Fruit fly (Drosophila melanogaster): ENCODE measurements around the gene Trx2.
A peak's percentile ranks its signal among the peaks of the same experiment; 100 is the strongest.

Trx2 gene

DNA sequence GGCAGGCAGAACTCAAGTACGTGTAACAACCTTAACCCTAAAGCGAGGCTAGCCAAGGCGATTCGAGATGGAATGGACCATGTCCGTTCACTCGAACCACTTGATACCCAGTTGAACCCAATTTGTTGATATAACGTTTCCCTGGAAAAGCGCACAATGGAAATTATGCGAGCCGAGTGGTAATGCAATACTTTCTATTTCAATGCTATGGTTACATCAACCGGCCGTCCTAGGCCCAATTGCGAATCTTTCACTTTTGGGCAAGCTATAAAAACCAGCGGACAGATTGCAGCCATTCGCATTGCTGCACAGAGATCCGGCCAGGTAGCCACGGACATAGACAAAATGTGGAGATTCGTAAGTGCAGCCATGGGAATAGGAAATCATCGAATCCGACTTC is 43.3 kb downstream of the Trx2 start, which contains the start of gene CG33299:
Gene CG33299, plus strand, starts transcription at position 301 of the 400 bp plus-strand sequence.
- TF ChIP-seq pan (optimal IDR thresholded peaks at IDR 0.05) (no peak), Vsx2 (GFP tag; optimal IDR thresholded peaks at IDR 0.05; ENCODE audit: partially characterized antibody) (no peak), dl (GFP tag; optimal IDR thresholded peaks at IDR 0.05; ENCODE audit: insufficient read depth in 1 of 2, partially characterized antibody in 2 of 2) (no peak), foxo (GFP tag; optimal IDR thresholded peaks at IDR 0.05) (no peak), Rel (GFP tag; optimal IDR thresholded peaks at IDR 0.05) (no peak), Rel (tag; optimal IDR thresholded peaks at IDR 0.05) (no peak), Abd-B (GFP tag; optimal IDR thresholded peaks at IDR 0.05) (no peak), Dif (GFP tag; optimal IDR thresholded peaks at IDR 0.05; ENCODE audit: partially characterized antibody) (no peak), dsf (GFP tag; optimal IDR thresholded peaks at IDR 0.05; ENCODE audit: borderline replicate concordance) (no peak), sage (GFP tag; optimal IDR thresholded peaks at IDR 0.05) (no peak), woc (GFP tag; optimal IDR thresholded peaks at IDR 0.05) (no peak), br (GFP tag; optimal IDR thresholded peaks at IDR 0.05) (no peak), Dfd (GFP tag; optimal IDR thresholded peaks at IDR 0.05) (no peak), Hr83 (GFP tag; optimal IDR thresholded peaks at IDR 0.05; ENCODE audit: poor library complexity, severe bottlenecking) (no peak), h (GFP tag; optimal IDR thresholded peaks at IDR 0.05) (no peak), Mio (GFP tag; optimal IDR thresholded peaks at IDR 0.05) (no peak)

- no peak for TF ChIP-seq foxo (GFP tag; optimal IDR thresholded peaks at IDR 0.05)
- TF ChIP-seq Abd-B (GFP tag; optimal IDR thresholded peaks at IDR 0.05): no peak
- no peak for TF ChIP-seq rgr (GFP tag; optimal IDR thresholded peaks at IDR 0.05)
- TF ChIP-seq dsf (GFP tag; optimal IDR thresholded peaks at IDR 0.05; ENCODE audit: borderline replicate concordance): no peak
- TF ChIP-seq fru (GFP tag; optimal IDR thresholded peaks at IDR 0.05): no peak
- no peak for TF ChIP-seq Hr78 (GFP tag; optimal IDR thresholded peaks at IDR 0.05)
Measured at dm6 chr2L:9657269-9658191, 44.6 kb downstream of the Trx2 start.

DNA sequence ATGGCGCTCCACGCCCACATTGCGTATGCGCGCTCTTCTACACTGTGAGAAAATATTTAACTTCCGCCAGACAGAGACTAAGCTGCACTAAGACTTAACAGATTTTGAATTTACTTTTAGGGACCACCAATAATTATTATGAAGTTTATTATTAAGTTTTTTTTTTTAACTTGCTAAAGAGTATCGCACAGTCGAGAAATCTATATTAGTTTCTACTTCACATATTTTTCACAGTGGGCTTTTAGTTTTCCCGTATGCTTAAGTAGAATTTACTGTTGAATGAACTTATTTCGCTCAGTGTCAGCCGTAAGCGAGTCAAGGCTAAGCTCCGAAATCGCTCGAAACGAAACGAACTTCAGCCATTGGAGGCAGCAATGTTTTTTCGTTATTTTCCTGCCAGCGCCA is 47.6 kb downstream of the Trx2 start:
- TF ChIP-seq sv (GFP tag; optimal IDR thresholded peaks at IDR 0.05) (peak; percentile 25), HLH106 (tag; optimal IDR thresholded peaks at IDR 0.05) (peak; percentile 14), Jra (GFP tag; optimal IDR thresholded peaks at IDR 0.05) (no peak)

- no peak for TF ChIP-seq ey (GFP tag; optimal IDR thresholded peaks at IDR 0.05)
- no peak for TF ChIP-seq rgr (GFP tag; optimal IDR thresholded peaks at IDR 0.05)
- TF ChIP-seq Hnf4 (GFP tag; optimal IDR thresholded peaks at IDR 0.05): no peak
Measured at dm6 chr2L:9662977-9663376, 50.0 kb downstream of the Trx2 start.
